ENCODE assay signal across 5 fruit fly cellular contexts in genomic region chrX:18864483-18865358, dm6.
A peak's percentile ranks its signal among the peaks of the same experiment; 100 is the strongest.
TF ChIP-seq lines count a peak whose summit lies in the region.

No protein-coding gene starts in this region.

- no peak for TF ChIP-seq CTCF in whole organism, embryonic (GFP tag; optimal IDR thresholded peaks at IDR 0.05; lab: Kevin White, UChicago)

TF ChIP-seq in whole organism, adult, 20 proteins besides CTCF, POLR2A, EP300 and RAD21:
- no peak for TF ChIP-seq CG14711 (tag; optimal IDR thresholded peaks at IDR 0.05; lab: Kevin White, UChicago)
- peak; percentile 91 for TF ChIP-seq pad (GFP tag; optimal IDR thresholded peaks at IDR 0.05; lab: Kevin White, UChicago)
- TF ChIP-seq CG1620 (GFP tag; optimal IDR thresholded peaks at IDR 0.05; lab: Kevin White, UChicago), result no peak
TF ChIP-seq in whole organism, adult: peak in this region for 1.

TF ChIP-seq in whole organism, embryonic, 481 proteins besides CTCF, POLR2A, EP300 and RAD21:
- TF ChIP-seq cad (GFP tag; optimal IDR thresholded peaks at IDR 0.05; lab: Kevin White, UChicago) (no peak), Mad (GFP tag; optimal IDR thresholded peaks at IDR 0.05; lab: Kevin White, UChicago) (no peak), Adf1 (GFP tag; IDR thresholded peaks at IDR 0.05; lab: Robert Waterston, UW) (peak; percentile 89), Trl (optimal IDR thresholded peaks at IDR 0.05; lab: Kevin White, UChicago) (peak; percentile 79 to 86), Trl (GFP tag; optimal IDR thresholded peaks at IDR 0.05; lab: Kevin White, UChicago) (no peak), CG1602 (GFP tag; optimal IDR thresholded peaks at IDR 0.05; lab: Kevin White, UChicago) (no peak), pros (GFP tag; optimal IDR thresholded peaks at IDR 0.05; lab: Kevin White, UChicago) (peak; percentile 28), CG15479 (GFP tag; optimal IDR thresholded peaks at IDR 0.05; lab: Kevin White, UChicago) (peak; percentile 35), crol (GFP tag; IDR thresholded peaks at IDR 0.05; lab: Robert Waterston, UW) (peak; percentile 77), CG10321 (GFP tag; IDR thresholded peaks at IDR 0.05; lab: Robert Waterston, UW) (0 out of 2 replicates have a peak, but pooled peaks have one; percentile 15), Dll (GFP tag; IDR thresholded peaks at IDR 0.05; lab: Robert Waterston, UW; ENCODE audit: partially characterized antibody) (0 out of 4 replicates have a peak, but pooled peaks have one; percentile 17), tin (GFP tag; optimal IDR thresholded peaks at IDR 0.05; lab: Kevin White, UChicago) (no peak), vvl (GFP tag; IDR thresholded peaks at IDR 0.05; lab: Robert Waterston, UW) (0 out of 2 replicates have a peak, but pooled peaks have one; percentile 7), CG17385 (GFP tag; optimal IDR thresholded peaks at IDR 0.05; lab: Kevin White, UChicago) (peak; percentile 91), z (GFP tag; IDR thresholded peaks at IDR 0.05; lab: Robert Waterston, UW) (peak; percentile 83), CG3163 (GFP tag; optimal IDR thresholded peaks at IDR 0.05; lab: Kevin White, UChicago) (peak; percentile 44), Hey (tag; optimal IDR thresholded peaks at IDR 0.05; lab: Kevin White, UChicago) (peak; percentile 30), CG4360 (GFP tag; IDR thresholded peaks at IDR 0.05; lab: Robert Waterston, UW) (peak; percentile 97), grau (tag; optimal IDR thresholded peaks at IDR 0.05; lab: Kevin White, UChicago) (no peak), sug (tag; optimal IDR thresholded peaks at IDR 0.05; lab: Kevin White, UChicago) (peak; percentile 32)

TF ChIP-seq in whole organism, prepupa, 60 proteins besides CTCF, POLR2A, EP300 and RAD21:
- TF ChIP-seq CG16779 (tag; optimal IDR thresholded peaks at IDR 0.05; lab: Kevin White, UChicago) (no peak), Eip78C (GFP tag; lab: Kevin White, UChicago) (peak; percentile 53), vri (GFP tag; optimal IDR thresholded peaks at IDR 0.05; lab: Kevin White, UChicago) (no peak), CG15336 (GFP tag; IDR thresholded peaks at IDR 0.05; lab: Robert Waterston, UW) (no peak), dac (GFP tag; optimal IDR thresholded peaks at IDR 0.05; lab: Kevin White, UChicago) (no peak), CG6163 (GFP tag; IDR thresholded peaks at IDR 0.05; lab: Robert Waterston, UW) (peak; percentile 54; the same call in 1 of the 3 replicates), Ets21C (GFP tag; optimal IDR thresholded peaks at IDR 0.05; lab: Kevin White, UChicago) (no peak), CG6808 (GFP tag; optimal IDR thresholded peaks at IDR 0.05; lab: Kevin White, UChicago) (no peak), Lpt (GFP tag; optimal IDR thresholded peaks at IDR 0.05; lab: Kevin White, UChicago) (peak; percentile 0), fkh (GFP tag; optimal IDR thresholded peaks at IDR 0.05; lab: Kevin White, UChicago) (peak; percentile 45), Eip75B (GFP tag; optimal IDR thresholded peaks at IDR 0.05; lab: Kevin White, UChicago) (no peak), dsx (GFP tag; optimal IDR thresholded peaks at IDR 0.05; lab: Kevin White, UChicago; ENCODE audit: poor library complexity, severe bottlenecking) (no peak), CG4318 (GFP tag; optimal IDR thresholded peaks at IDR 0.05; lab: Kevin White, UChicago) (no peak), salr (GFP tag; optimal IDR thresholded peaks at IDR 0.05; lab: Kevin White, UChicago) (no peak), CG6854 (GFP tag; optimal IDR thresholded peaks at IDR 0.05; lab: Kevin White, UChicago) (peak; percentile 24)

TF ChIP-seq in whole organism, pupa, 21 proteins besides CTCF, POLR2A, EP300 and RAD21:
- TF ChIP-seq CG13204 (GFP tag; optimal IDR thresholded peaks at IDR 0.05; lab: Kevin White, UChicago) (peak; percentile 93), CG14655 (GFP tag; optimal IDR thresholded peaks at IDR 0.05; lab: Kevin White, UChicago) (no peak)

TF ChIP-seq in whole organism, wandering third instar larva, 38 proteins besides CTCF, POLR2A, EP300 and RAD21:
- TF ChIP-seq Rel (GFP tag; optimal IDR thresholded peaks at IDR 0.05; lab: Kevin White, UChicago), result no peak
- peak; percentile 52 for TF ChIP-seq Rel (tag; optimal IDR thresholded peaks at IDR 0.05; lab: Kevin White, UChicago)
- TF ChIP-seq ey (GFP tag; optimal IDR thresholded peaks at IDR 0.05; lab: Kevin White, UChicago), result no peak
- peak; percentile 82 for TF ChIP-seq psq (GFP tag; optimal IDR thresholded peaks at IDR 0.05; lab: Kevin White, UChicago)
- TF ChIP-seq Vsx2 (GFP tag; optimal IDR thresholded peaks at IDR 0.05; lab: Kevin White, UChicago; ENCODE audit: partially characterized antibody), result no peak
- TF ChIP-seq CG9705 (GFP tag; optimal IDR thresholded peaks at IDR 0.05; lab: Kevin White, UChicago), result no peak
- no peak for TF ChIP-seq pan (optimal IDR thresholded peaks at IDR 0.05; lab: Kevin White, UChicago)
- no peak for TF ChIP-seq HLH106 (tag; optimal IDR thresholded peaks at IDR 0.05; lab: Kevin White, UChicago)
- no peak for TF ChIP-seq dmrt93B (GFP tag; optimal IDR thresholded peaks at IDR 0.05; lab: Kevin White, UChicago)
- no peak for TF ChIP-seq Jra (GFP tag; optimal IDR thresholded peaks at IDR 0.05; lab: Kevin White, UChicago)
- no peak for TF ChIP-seq CG32264 (GFP tag; optimal IDR thresholded peaks at IDR 0.05; lab: Kevin White, UChicago)
- no peak for TF ChIP-seq Dfd (GFP tag; optimal IDR thresholded peaks at IDR 0.05; lab: Kevin White, UChicago)
- TF ChIP-seq CrebA (GFP tag; optimal IDR thresholded peaks at IDR 0.05; lab: Kevin White, UChicago; ENCODE audit: borderline replicate concordance), result no peak
- no peak for TF ChIP-seq foxo (GFP tag; optimal IDR thresholded peaks at IDR 0.05; lab: Kevin White, UChicago)
- no peak for TF ChIP-seq Abd-B (GFP tag; optimal IDR thresholded peaks at IDR 0.05; lab: Kevin White, UChicago)
- TF ChIP-seq OdsH (GFP tag; optimal IDR thresholded peaks at IDR 0.05; lab: Kevin White, UChicago), result no peak
- TF ChIP-seq Hr83 (GFP tag; optimal IDR thresholded peaks at IDR 0.05; lab: Kevin White, UChicago; ENCODE audit: poor library complexity, severe bottlenecking), result no peak
- TF ChIP-seq Sp1 (GFP tag; optimal IDR thresholded peaks at IDR 0.05; lab: Kevin White, UChicago), result no peak
- TF ChIP-seq brk (GFP tag; optimal IDR thresholded peaks at IDR 0.05; lab: Kevin White, UChicago), result no peak
- TF ChIP-seq Dif (GFP tag; optimal IDR thresholded peaks at IDR 0.05; lab: Kevin White, UChicago; ENCODE audit: partially characterized antibody), result peak; percentile 19
- TF ChIP-seq dsf (GFP tag; optimal IDR thresholded peaks at IDR 0.05; lab: Kevin White, UChicago; ENCODE audit: borderline replicate concordance), result no peak
- TF ChIP-seq sv (GFP tag; optimal IDR thresholded peaks at IDR 0.05; lab: Kevin White, UChicago), result no peak
- TF ChIP-seq dl (GFP tag; optimal IDR thresholded peaks at IDR 0.05; lab: Kevin White, UChicago; ENCODE audit: insufficient read depth in 1 of 2, partially characterized antibody in 2 of 2), result peak in 1 of 2 experiments; percentile 61
- TF ChIP-seq Myc (optimal IDR thresholded peaks at IDR 0.05; lab: Kevin White, UChicago), result no peak
- no peak for TF ChIP-seq usp (GFP tag; optimal IDR thresholded peaks at IDR 0.05; lab: Kevin White, UChicago)
- TF ChIP-seq rgr (GFP tag; optimal IDR thresholded peaks at IDR 0.05; lab: Kevin White, UChicago), result no peak
- no peak for TF ChIP-seq N (GFP tag; optimal IDR thresholded peaks at IDR 0.05; lab: Kevin White, UChicago)
- no peak for TF ChIP-seq br (GFP tag; optimal IDR thresholded peaks at IDR 0.05; lab: Kevin White, UChicago)
